Worm (Caenorhabditis elegans) whole organism, L2 larva: ENCODE measurements around the gene him-10.

Experiments used
- C34F6.9 ChIP-seq: fragments of 150-350 bp; optimal IDR thresholded peaks from 2 replicates; lab custom pipeline; 2014; ENCODE audit warnings: missing biosample characterization, missing genetic modification characterization
- F13H6.1 ChIP-seq: sonication (generic microtip); optimal IDR thresholded peaks from 2 replicates; lab custom pipeline; 2016; ENCODE audit warnings: missing genetic modification characterization, missing compliant biosample characterization
- R02D3.7 ChIP-seq: fragments of 150-350 bp; optimal IDR thresholded peaks from 2 replicates; lab custom pipeline; 2014; ENCODE audit warnings: missing biosample characterization, missing genetic modification characterization
- Y55F3AM.14 ChIP-seq: fragments of 200-800 bp; sonication (Bioruptor generic); optimal IDR thresholded peaks from 2 replicates; lab custom pipeline; 2018; ENCODE audit warnings: mild to moderate bottlenecking, missing genetic modification characterization, missing compliant biosample characterization
- ZK546.5 ChIP-seq: sonication (generic microtip); optimal IDR thresholded peaks from 2 replicates; lab custom pipeline; 2017; ENCODE audit warnings: missing biosample characterization, missing genetic modification characterization
- alr-1 ChIP-seq: fragments of 150-350 bp; optimal IDR thresholded peaks from 2 replicates; lab custom pipeline; 2014; ENCODE audit warnings: missing biosample characterization, missing genetic modification characterization
- aly-2 ChIP-seq: fragments of 150-350 bp; optimal IDR thresholded peaks from 2 replicates; lab custom pipeline; 2014; ENCODE audit warnings: missing biosample characterization, missing genetic modification characterization
- ama-1 ChIP-seq: fragments of 150-350 bp; optimal IDR thresholded peaks from 2 replicates; lab custom pipeline; 2018; ENCODE audit warnings: inconsistent platforms
- blmp-1 ChIP-seq: sonication (generic microtip); optimal IDR thresholded peaks from 2 replicates; lab custom pipeline; 2017; ENCODE audit warnings: missing genetic modification characterization, mild to moderate bottlenecking, missing compliant biosample characterization, antibody characterized with exemption, moderate library complexity; ENCODE audit not compliant: insufficient read depth
- ceh-16 ChIP-seq: fragments of 150-350 bp; optimal IDR thresholded peaks from 2 replicates; lab custom pipeline; 2014; ENCODE audit warnings: missing biosample characterization, missing genetic modification characterization
- ceh-82 ChIP-seq: fragments of 150-350 bp; optimal IDR thresholded peaks from 2 replicates; lab custom pipeline; 2014; ENCODE audit warnings: missing biosample characterization, missing genetic modification characterization
- crh-2 ChIP-seq: sonication (generic microtip); optimal IDR thresholded peaks from 2 replicates; lab custom pipeline; 2017; ENCODE audit warnings: missing biosample characterization, missing genetic modification characterization
- dmd-4 ChIP-seq: sonication (generic microtip); optimal IDR thresholded peaks from 2 replicates; lab custom pipeline; 2017; ENCODE audit warnings: missing biosample characterization, missing genetic modification characterization
- egl-27 ChIP-seq: sonication (generic microtip); optimal IDR thresholded peaks from 3 replicates; lab custom pipeline; 2017; ENCODE audit warnings: missing biosample characterization, missing genetic modification reagents, missing genetic modification characterization
- elt-1 ChIP-seq: fragments of 150-350 bp; optimal IDR thresholded peaks from 2 replicates; lab custom pipeline; 2014; ENCODE audit warnings: missing biosample characterization, missing genetic modification characterization
- elt-3 ChIP-seq: sonication (generic microtip); optimal IDR thresholded peaks from 2 replicates; lab custom pipeline; 2017; ENCODE audit warnings: missing biosample characterization, missing genetic modification characterization
- fos-1 ChIP-seq: fragments of 150-350 bp; optimal IDR thresholded peaks from 2 replicates; lab custom pipeline; 2014; ENCODE audit warnings: missing biosample characterization, missing genetic modification characterization
- gmeb-1 ChIP-seq: fragments of 150-350 bp; optimal IDR thresholded peaks from 2 replicates; lab custom pipeline; 2014; ENCODE audit warnings: missing biosample characterization, missing genetic modification characterization
- lin-11 ChIP-seq: fragments of 150-350 bp; sonication (generic microtip); optimal IDR thresholded peaks from 2 replicates; lab custom pipeline; 2014; ENCODE audit warnings: missing biosample characterization, missing genetic modification characterization, inconsistent platforms, mixed read lengths
- lin-13 ChIP-seq: fragments of 150-350 bp; optimal IDR thresholded peaks from 2 replicates; lab custom pipeline; 2014; ENCODE audit warnings: missing biosample characterization, missing genetic modification reagents, missing genetic modification characterization
- lin-39 ChIP-seq: fragments of 150-350 bp; optimal IDR thresholded peaks from 2 replicates; lab custom pipeline; 2014; ENCODE audit warnings: missing biosample characterization, missing genetic modification reagents, missing genetic modification characterization
- lsy-2 ChIP-seq, 2 experiments: fragments of 150-350 bp in 1 of 2; sonication (generic microtip) in 1 of 2; optimal IDR thresholded peaks; 2 replicates each; lab custom pipeline; 2014 to 2017; ENCODE audit warnings: missing biosample characterization in 2 of 2, missing genetic modification characterization in 2 of 2
- mab-5 ChIP-seq: fragments of 150-350 bp; optimal IDR thresholded peaks from 2 replicates; lab custom pipeline; 2014; ENCODE audit warnings: missing biosample characterization, missing genetic modification characterization
- mbf-1 ChIP-seq: sonication (generic microtip); optimal IDR thresholded peaks from 2 replicates; lab custom pipeline; 2017; ENCODE audit warnings: missing biosample characterization, missing genetic modification characterization
- mdl-1 ChIP-seq, 2 experiments: fragments of 150-350 bp in 1 of 2; sonication (generic microtip) in 1 of 2; optimal IDR thresholded peaks; 2 replicates each; lab custom pipeline; 2017; ENCODE audit warnings: missing biosample characterization in 2 of 2, missing genetic modification characterization in 2 of 2
- nhr-10 ChIP-seq: sonication (generic microtip); optimal IDR thresholded peaks from 2 replicates; lab custom pipeline; 2017; ENCODE audit warnings: missing biosample characterization, missing genetic modification characterization
- nhr-11 ChIP-seq: fragments of 150-350 bp; optimal IDR thresholded peaks from 2 replicates; lab custom pipeline; 2014; ENCODE audit warnings: missing biosample characterization, missing genetic modification characterization
- nhr-12 ChIP-seq: fragments of 150-350 bp; optimal IDR thresholded peaks from 2 replicates; lab custom pipeline; 2014; ENCODE audit warnings: missing biosample characterization, missing genetic modification characterization
- nhr-129 ChIP-seq: fragments of 150-350 bp; optimal IDR thresholded peaks from 2 replicates; lab custom pipeline; 2014; ENCODE audit warnings: missing biosample characterization, missing genetic modification characterization
- nhr-21 ChIP-seq: fragments of 150-350 bp; optimal IDR thresholded peaks from 2 replicates; lab custom pipeline; 2014; ENCODE audit warnings: missing biosample characterization, missing genetic modification characterization
- nhr-23 ChIP-seq: fragments of 150-350 bp; optimal IDR thresholded peaks from 2 replicates; lab custom pipeline; 2014; ENCODE audit warnings: missing biosample characterization, missing genetic modification reagents, missing genetic modification characterization
- nhr-237 ChIP-seq: fragments of 150-350 bp; optimal IDR thresholded peaks from 2 replicates; lab custom pipeline; 2014; ENCODE audit warnings: missing biosample characterization, missing genetic modification characterization
- nhr-25 ChIP-seq: fragments of 150-350 bp; sonication (generic microtip); optimal IDR thresholded peaks from 3 replicates; lab custom pipeline; 2014; ENCODE audit warnings: missing biosample characterization, missing genetic modification characterization
- nhr-6 ChIP-seq: fragments of 150-350 bp; optimal IDR thresholded peaks from 2 replicates; lab custom pipeline; 2014; ENCODE audit warnings: missing biosample characterization, missing genetic modification characterization
- nhr-77 ChIP-seq: fragments of 150-350 bp; optimal IDR thresholded peaks from 2 replicates; lab custom pipeline; 2014; ENCODE audit warnings: missing biosample characterization, missing genetic modification characterization
- peb-1 ChIP-seq: fragments of 150-350 bp; optimal IDR thresholded peaks from 2 replicates; lab custom pipeline; 2014; ENCODE audit warnings: missing biosample characterization, missing genetic modification characterization
- sem-4 ChIP-seq: fragments of 150-350 bp; optimal IDR thresholded peaks from 2 replicates; lab custom pipeline; 2014; ENCODE audit warnings: missing biosample characterization, missing genetic modification reagents, missing genetic modification characterization
- skn-1 ChIP-seq: sonication (generic microtip); optimal IDR thresholded peaks from 2 replicates; lab custom pipeline; 2017; ENCODE audit warnings: missing biosample characterization, missing genetic modification characterization
- sma-3 ChIP-seq: sonication (generic microtip); optimal IDR thresholded peaks from 2 replicates; lab custom pipeline; 2016; ENCODE audit warnings: missing genetic modification reagents, missing genetic modification characterization, missing compliant biosample characterization
- sma-9 ChIP-seq, 2 experiments: fragments of 150-350 bp in 1 of 2; sonication (generic microtip) in 1 of 2; optimal IDR thresholded peaks; 2 replicates each; lab custom pipeline; 2014 to 2016; ENCODE audit warnings: missing genetic modification characterization in 2 of 2, mild to moderate bottlenecking in 1 of 2, missing biosample characterization in 1 of 2, missing compliant biosample characterization in 1 of 2, missing genetic modification reagents in 1 of 2, moderate library complexity in 1 of 2
- snpc-4 ChIP-seq: fragments of 150-350 bp; optimal IDR thresholded peaks from 2 replicates; lab custom pipeline; 2014; ENCODE audit warnings: missing biosample characterization, missing genetic modification characterization
- unc-39 ChIP-seq: fragments of 150-350 bp; optimal IDR thresholded peaks from 2 replicates; lab custom pipeline; 2014; ENCODE audit warnings: missing biosample characterization, missing genetic modification characterization
- unc-55 ChIP-seq: fragments of 150-350 bp; sonication (generic microtip); optimal IDR thresholded peaks from 3 replicates; lab custom pipeline; 2014; ENCODE audit warnings: missing biosample characterization, missing genetic modification reagents, missing genetic modification characterization
- unc-62 ChIP-seq: fragments of 150-350 bp; optimal IDR thresholded peaks from 2 replicates; lab custom pipeline; 2014; ENCODE audit warnings: missing biosample characterization, missing genetic modification reagents, missing genetic modification characterization
- zag-1 ChIP-seq: fragments of 150-350 bp; optimal IDR thresholded peaks from 2 replicates; lab custom pipeline; 2014; ENCODE audit warnings: missing biosample characterization, missing genetic modification characterization
- ztf-1 ChIP-seq: fragments of 200-800 bp; sonication (Bioruptor generic); conservative IDR thresholded peaks from 2 replicates; pipeline ENCODE4 v1.3.6; 2022; ENCODE audit warnings: missing genetic modification characterization, missing compliant biosample characterization
- ztf-11 ChIP-seq: sonication (generic microtip); optimal IDR thresholded peaks from 2 replicates; lab custom pipeline; 2017; ENCODE audit warnings: missing biosample characterization, missing genetic modification characterization
- ztf-4 ChIP-seq: fragments of 150-350 bp; optimal IDR thresholded peaks from 2 replicates; lab custom pipeline; 2014; ENCODE audit warnings: missing biosample characterization, missing genetic modification characterization

The him-10 gene

DNA sequence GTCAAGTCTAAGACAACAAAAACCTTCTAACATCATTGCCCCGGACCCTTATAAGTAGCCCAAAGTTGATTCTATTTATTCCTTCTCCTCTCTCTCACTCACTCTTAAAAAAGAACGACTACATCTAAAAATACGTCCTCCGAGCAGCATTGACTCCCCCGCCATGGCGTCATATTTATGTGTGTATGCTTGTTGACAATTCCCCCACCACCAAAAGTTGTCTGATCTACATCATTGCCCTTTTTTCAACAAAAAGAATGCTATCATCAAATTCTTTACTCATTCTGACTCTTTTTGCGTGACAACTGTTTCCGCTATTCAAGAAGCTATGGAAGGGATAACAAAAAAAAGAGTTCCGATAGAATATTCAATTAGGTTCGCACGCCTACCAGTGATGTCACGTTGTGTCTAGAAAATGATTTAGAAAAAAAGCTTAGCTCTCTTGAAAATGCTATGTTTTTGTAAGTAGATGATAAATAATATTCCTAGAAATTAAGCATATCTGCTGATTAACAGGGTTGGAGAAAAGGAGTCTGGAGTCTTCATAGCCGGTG is 45.5 kb upstream of the him-10 start:
- no peak for TF ChIP-seq peb-1 (tag; lab: Kevin White, UChicago)
- TF ChIP-seq snpc-4 (tag; lab: Kevin White, UChicago): no peak
- no peak for TF ChIP-seq sma-3 (GFP tag; lab: Kevin White, UChicago)
- no peak for TF ChIP-seq sem-4
- TF ChIP-seq egl-27 (tag; lab: Kevin White, UChicago): no peak
- TF ChIP-seq lsy-2 (tag; optimal IDR thresholded peaks at IDR 0.05; lab: Kevin White, UChicago): peak in 1 of 2 experiments; percentile 33
- TF ChIP-seq unc-55 (GFP tag; lab: Kevin White, UChicago): peak; percentile 29
- TF ChIP-seq skn-1 (tag; lab: Kevin White, UChicago): no peak
- no peak for TF ChIP-seq Y55F3AM.14 (GFP tag; lab: Kevin White, UChicago)
- peak; percentile 19 for TF ChIP-seq C34F6.9
- peak in 1 of 2 experiments; percentile 30 for TF ChIP-seq mdl-1 (tag; optimal IDR thresholded peaks at IDR 0.05; lab: Kevin White, UChicago)
- TF ChIP-seq zag-1: peak; percentile 5
- no peak for TF ChIP-seq ztf-11 (tag; lab: Kevin White, UChicago)
- TF ChIP-seq nhr-23 (tag; lab: Kevin White, UChicago): no peak
- TF ChIP-seq elt-1 (tag; lab: Kevin White, UChicago): no peak
- TF ChIP-seq fos-1: no peak
- no peak for TF ChIP-seq nhr-10
- TF ChIP-seq sma-9 (GFP tag; optimal IDR thresholded peaks at IDR 0.05; lab: Kevin White, UChicago): peak; percentile 43
- no peak for TF ChIP-seq sma-9 (tag; optimal IDR thresholded peaks at IDR 0.05; lab: Kevin White, UChicago)
- no peak for TF ChIP-seq ceh-82 (tag; lab: Kevin White, UChicago)
- no peak for TF ChIP-seq nhr-21

DNA sequence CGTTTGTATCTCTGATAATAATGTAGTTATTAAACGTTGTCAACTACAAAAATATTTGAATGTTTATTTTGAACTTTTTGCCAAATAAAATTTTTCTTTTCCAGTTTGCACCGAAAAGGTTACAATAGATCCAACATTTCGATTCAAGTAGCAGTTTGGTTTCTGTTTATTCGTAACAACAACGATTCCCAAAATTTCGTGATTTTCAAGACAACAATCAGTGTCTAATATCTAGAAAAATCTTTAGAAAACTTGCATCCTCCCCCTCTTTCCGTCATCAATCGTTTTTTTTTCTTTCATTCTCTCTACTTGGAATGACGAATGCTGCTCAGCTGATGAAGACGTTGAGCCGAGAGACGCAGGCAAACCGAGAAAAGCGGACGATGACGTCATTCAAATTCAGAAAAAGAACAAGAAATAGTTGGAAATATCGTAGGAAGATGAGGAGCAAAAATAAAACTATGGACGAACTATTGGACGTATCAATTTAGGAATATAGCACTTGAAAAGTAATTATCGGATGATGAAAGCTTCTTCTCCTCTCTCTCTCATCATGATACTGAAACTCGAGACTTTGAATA is 44.5 kb upstream of the him-10 start:
- TF ChIP-seq ztf-4 (tag; lab: Kevin White, UChicago) (peak; percentile 82), ztf-1 (GFP tag; lab: Robert Waterston, UW) (no peak), mdl-1 (tag; optimal IDR thresholded peaks at IDR 0.05; lab: Kevin White, UChicago) (peak in 1 of 2 experiments; percentile 40), unc-55 (GFP tag; lab: Kevin White, UChicago) (peak; percentile 95), Y55F3AM.14 (GFP tag; lab: Kevin White, UChicago) (peak; percentile 44), crh-2 (peak; percentile 78), elt-1 (tag; lab: Kevin White, UChicago) (no peak), nhr-25 (no peak), sma-3 (GFP tag; lab: Kevin White, UChicago) (no peak), peb-1 (tag; lab: Kevin White, UChicago) (no peak), elt-3 (tag; lab: Kevin White, UChicago) (no peak), lin-13 (peak; percentile 62), lin-39 (tag; lab: Kevin White, UChicago) (no peak), nhr-12 (tag; lab: Kevin White, UChicago) (no peak), mbf-1 (tag; lab: Kevin White, UChicago) (no peak), fos-1 (peak; percentile 30), skn-1 (tag; lab: Kevin White, UChicago) (no peak), C34F6.9 (peak; percentile 88), egl-27 (tag; lab: Kevin White, UChicago) (peak; percentile 27), gmeb-1 (tag; lab: Kevin White, UChicago) (no peak), ZK546.5 (tag; lab: Kevin White, UChicago) (no peak), lin-11 (peak; percentile 41), alr-1 (tag; lab: Kevin White, UChicago) (no peak), nhr-129 (peak; percentile 55), nhr-77 (tag; lab: Kevin White, UChicago) (no peak), ceh-82 (tag; lab: Kevin White, UChicago) (no peak), snpc-4 (tag; lab: Kevin White, UChicago) (no peak), aly-2 (tag; lab: Kevin White, UChicago) (no peak), dmd-4 (tag; lab: Kevin White, UChicago) (no peak), nhr-237 (tag; lab: Kevin White, UChicago) (no peak), nhr-11 (tag; lab: Kevin White, UChicago) (no peak), ama-1 (lab: Kevin White, UChicago) (peak; percentile 44), sma-9 (GFP tag; optimal IDR thresholded peaks at IDR 0.05; lab: Kevin White, UChicago) (peak; percentile 81), sma-9 (tag; optimal IDR thresholded peaks at IDR 0.05; lab: Kevin White, UChicago) (no peak), R02D3.7 (tag; lab: Kevin White, UChicago) (no peak), nhr-6 (peak; percentile 43), F13H6.1 (tag; lab: Kevin White, UChicago) (peak; percentile 35), unc-39 (tag; lab: Kevin White, UChicago) (no peak), nhr-10 (no peak), nhr-23 (tag; lab: Kevin White, UChicago) (no peak), ceh-16 (tag; lab: Kevin White, UChicago) (no peak), nhr-21 (peak; percentile 11), mab-5 (tag; lab: Kevin White, UChicago) (no peak), unc-62 (GFP tag; lab: Kevin White, UChicago) (no peak), lsy-2 (tag; optimal IDR thresholded peaks at IDR 0.05; lab: Kevin White, UChicago) (peak in 1 of 2 experiments; percentile 81), sem-4 (peak; percentile 53), blmp-1 (tag; lab: Kevin White, UChicago) (no peak), ztf-11 (tag; lab: Kevin White, UChicago) (no peak), zag-1 (peak; percentile 75)
- TF ChIP-seq, all 48 proteins: peak for 19
